Fruit fly (Drosophila melanogaster) whole organism, embryonic: ENCODE results near the gene Blm.

Source experiments
- Adf1 ChIP-seq: fragments of 200-800 bp; sonication (Bioruptor generic); IDR thresholded peaks from 2 replicates; pipeline ENCODE4 v1.3.6; 2022; ENCODE audit warnings: missing biosample characterization, missing genetic modification characterization
- B-H2 ChIP-seq: fragments of 200-800 bp; sonication (Bioruptor generic); optimal IDR thresholded peaks from 2 replicates; lab custom pipeline; 2018; ENCODE audit warnings: missing biosample characterization, mild to moderate bottlenecking, missing genetic modification characterization
- Blimp-1 ChIP-seq: fragments of 200-800 bp; sonication (Bioruptor generic); optimal IDR thresholded peaks from 3 replicates; lab custom pipeline; 2018; ENCODE audit warnings: missing biosample characterization, missing genetic modification characterization, mild to moderate bottlenecking, moderate library complexity, missing genetic modification reagents
- Bteb2 ChIP-seq: fragments of 200-800 bp; sonication (Bioruptor generic); optimal IDR thresholded peaks from 2 replicates; lab custom pipeline; 2016; ENCODE audit warnings: missing biosample characterization, missing genetic modification characterization
- CG11456 ChIP-seq: fragments of 200-800 bp; sonication (Bioruptor generic); IDR thresholded peaks from 3 replicates; pipeline ENCODE4 v1.3.6; 2022; ENCODE audit warnings: missing biosample characterization, missing genetic modification characterization
- CG17385 ChIP-seq: fragments of 200-800 bp; sonication (Bioruptor generic); optimal IDR thresholded peaks from 3 replicates; lab custom pipeline; 2018; ENCODE audit warnings: missing biosample characterization, mild to moderate bottlenecking, missing genetic modification characterization
- CG17568 ChIP-seq: fragments of 200-800 bp; sonication (Bioruptor generic); optimal IDR thresholded peaks from 2 replicates; lab custom pipeline; 2018; ENCODE audit warnings: missing biosample characterization, mild to moderate bottlenecking, missing genetic modification characterization, moderate library complexity
- CG17829 ChIP-seq: fragments of 200-800 bp; optimal IDR thresholded peaks from 2 replicates; lab custom pipeline; 2019; ENCODE audit warnings: missing biosample characterization, mild to moderate bottlenecking, missing genetic modification characterization, moderate library complexity
- CG18764 ChIP-seq: fragments of 200-800 bp; sonication (Bioruptor generic); optimal IDR thresholded peaks from 3 replicates; lab custom pipeline; 2016; ENCODE audit warnings: missing biosample characterization, missing genetic modification characterization
- CG30431 ChIP-seq: fragments of 200-800 bp; sonication (Bioruptor generic); optimal IDR thresholded peaks from 2 replicates; lab custom pipeline; 2017; ENCODE audit warnings: missing biosample characterization, missing genetic modification characterization
- CG31441 ChIP-seq: fragments of 200-800 bp; sonication (Bioruptor generic); IDR thresholded peaks from 2 replicates; pipeline ENCODE4 v1.3.6; 2022; ENCODE audit warnings: missing biosample characterization, missing genetic modification characterization
- CG3163 ChIP-seq: fragments of 200-800 bp; sonication (Bioruptor generic); optimal IDR thresholded peaks from 3 replicates; lab custom pipeline; 2016; ENCODE audit warnings: missing biosample characterization, missing genetic modification characterization
- CG32532 ChIP-seq: fragments of 200-800 bp; sonication (Bioruptor generic); IDR thresholded peaks from 2 replicates; pipeline ENCODE4 v1.3.6; 2022; ENCODE audit warnings: missing biosample characterization, missing genetic modification characterization
- CG4854 ChIP-seq: fragments of 200-800 bp; sonication (Bioruptor generic); optimal IDR thresholded peaks from 2 replicates; lab custom pipeline; 2016; ENCODE audit warnings: missing biosample characterization, missing genetic modification characterization, inconsistent platforms
- CG5245 ChIP-seq: fragments of 200-800 bp; sonication (Bioruptor generic); optimal IDR thresholded peaks from 3 replicates; lab custom pipeline; 2016; ENCODE audit warnings: missing biosample characterization, missing genetic modification characterization
- CG6689 ChIP-seq: fragments of 200-800 bp; sonication (Bioruptor generic); IDR thresholded peaks from 2 replicates; pipeline ENCODE4 v1.3.6; 2022; ENCODE audit warnings: missing biosample characterization, missing genetic modification characterization
- CG7556 ChIP-seq: fragments of 200-800 bp; sonication (Bioruptor generic); optimal IDR thresholded peaks from 2 replicates; lab custom pipeline; 2017; ENCODE audit warnings: missing biosample characterization, mild to moderate bottlenecking, missing genetic modification characterization
- CG7745 ChIP-seq: fragments of 200-800 bp; sonication (Bioruptor generic); optimal IDR thresholded peaks from 2 replicates; lab custom pipeline; 2018; ENCODE audit warnings: missing biosample characterization, mild to moderate bottlenecking, missing genetic modification characterization, moderate library complexity
- CG8290 ChIP-seq, 3 experiments: fragments of 200-800 bp; sonication (Bioruptor generic); optimal IDR thresholded peaks; 2 replicates each; lab custom pipeline; 2016 to 2019; ENCODE audit warnings: missing biosample characterization in 3 of 3, missing genetic modification characterization in 3 of 3, mild to moderate bottlenecking in 2 of 3, moderate library complexity in 1 of 3
- CG9727 ChIP-seq: fragments of 200-800 bp; sonication (Bioruptor generic); optimal IDR thresholded peaks from 3 replicates; lab custom pipeline; 2017; ENCODE audit warnings: missing biosample characterization, mild to moderate bottlenecking, missing genetic modification characterization
- CrebB ChIP-seq: fragments of 200-800 bp; sonication (Bioruptor generic); optimal IDR thresholded peaks from 3 replicates; lab custom pipeline; 2018; ENCODE audit warnings: missing biosample characterization, mild to moderate bottlenecking, missing genetic modification characterization
- D19A ChIP-seq: fragments of 200-800 bp; optimal IDR thresholded peaks from 3 replicates; lab custom pipeline; 2019; ENCODE audit warnings: missing biosample characterization, mild to moderate bottlenecking, missing genetic modification characterization, moderate library complexity
- Dp ChIP-seq: fragments of 200-800 bp; sonication (Bioruptor generic); optimal IDR thresholded peaks from 2 replicates; lab custom pipeline; 2018; ENCODE audit warnings: missing biosample characterization, mild to moderate bottlenecking, missing genetic modification characterization, moderate library complexity
- Elba2 ChIP-seq: fragments of 200-800 bp; sonication (Bioruptor generic); optimal IDR thresholded peaks from 3 replicates; lab custom pipeline; 2016; ENCODE audit warnings: missing biosample characterization, missing genetic modification characterization
- H2.0 ChIP-seq: fragments of 200-800 bp; sonication (Bioruptor generic); IDR thresholded peaks from 2 replicates; pipeline ENCODE4 v1.3.6; 2022; ENCODE audit warnings: missing biosample characterization, missing genetic modification characterization
- HHEX ChIP-seq: fragments of 200-800 bp; sonication (Bioruptor generic); optimal IDR thresholded peaks from 3 replicates; lab custom pipeline; 2017; ENCODE audit warnings: missing biosample characterization, mild to moderate bottlenecking, missing genetic modification characterization, missing genetic modification reagents
- HLHmδ ChIP-seq: fragments of 200-800 bp; sonication (Bioruptor generic); optimal IDR thresholded peaks from 2 replicates; lab custom pipeline; 2018; ENCODE audit warnings: missing biosample characterization, mild to moderate bottlenecking, missing genetic modification characterization, moderate library complexity
- Hmr ChIP-seq: fragments of 200-800 bp; sonication (Bioruptor generic); optimal IDR thresholded peaks from 3 replicates; lab custom pipeline; 2017; ENCODE audit warnings: mild to moderate bottlenecking, missing biosample characterization, missing genetic modification reagents, missing genetic modification characterization
- Med ChIP-seq: fragments of 200-800 bp; sonication (Bioruptor generic); peaks from one replicate; lab custom pipeline; 2016; ENCODE audit warnings: missing biosample characterization, missing genetic modification characterization, mild to moderate bottlenecking, inconsistent platforms, moderate library complexity
- Optix ChIP-seq: fragments of 200-800 bp; sonication (Bioruptor generic); IDR thresholded peaks from 3 replicates; pipeline ENCODE4 v1.3.6; 2022; ENCODE audit warnings: missing biosample characterization, missing genetic modification characterization
- Poxn ChIP-seq: fragments of 200-800 bp; sonication (Bioruptor generic); IDR thresholded peaks from 2 replicates; pipeline ENCODE4 v1.3.6; 2022; ENCODE audit warnings: missing biosample characterization, missing genetic modification characterization
- Rfx ChIP-seq: fragments of 200-800 bp; sonication (Bioruptor generic); IDR thresholded peaks from 2 replicates; pipeline ENCODE4 v1.3.6; 2022; ENCODE audit warnings: missing biosample characterization, missing genetic modification characterization
- Six4 ChIP-seq: fragments of 200-800 bp; sonication (Bioruptor generic); optimal IDR thresholded peaks from 2 replicates; lab custom pipeline; 2016; ENCODE audit warnings: missing biosample characterization, missing genetic modification characterization
- Sry-δ ChIP-seq: fragments of 200-800 bp; sonication (Bioruptor generic); optimal IDR thresholded peaks from 2 replicates; lab custom pipeline; 2016; ENCODE audit warnings: missing biosample characterization, missing genetic modification characterization
- Trl ChIP-seq, 3 experiments: fragments of >200 bp in 2 of 3; fragments of 200-800 bp in 1 of 3; sonication (Bioruptor generic) in 1 of 3; optimal IDR thresholded peaks; 2 replicates in 1 of 3; 3 replicates in 2 of 3; lab custom pipeline; 2016 to 2017; ENCODE audit warnings: missing biosample characterization in 1 of 3, missing genetic modification characterization in 1 of 3
- Usf ChIP-seq: fragments of 200-800 bp; sonication (Bioruptor generic); optimal IDR thresholded peaks from 2 replicates; lab custom pipeline; 2017; ENCODE audit warnings: missing genotype, missing biosample characterization, missing genetic modification characterization
- ase ChIP-seq: fragments of 200-800 bp; sonication (Bioruptor generic); IDR thresholded peaks from 3 replicates; pipeline ENCODE4 v1.3.6; 2022; ENCODE audit warnings: missing biosample characterization, missing genetic modification characterization
- dmrt11E ChIP-seq: fragments of 200-800 bp; sonication (Bioruptor generic); optimal IDR thresholded peaks from 3 replicates; lab custom pipeline; 2018; ENCODE audit warnings: missing biosample characterization, mild to moderate bottlenecking, missing genetic modification characterization, moderate library complexity
- fru ChIP-seq: fragments of >200 bp; optimal IDR thresholded peaks from 2 replicates; lab custom pipeline; 2017
- gcm ChIP-seq: fragments of 200-800 bp; sonication (Bioruptor generic); optimal IDR thresholded peaks from 2 replicates; lab custom pipeline; 2019; ENCODE audit warnings: missing biosample characterization, mild to moderate bottlenecking, missing genetic modification characterization, moderate library complexity
- grn ChIP-seq: fragments of 200-800 bp; sonication (Bioruptor generic); optimal IDR thresholded peaks from 3 replicates; lab custom pipeline; 2017; ENCODE audit warnings: missing biosample characterization, missing genetic modification characterization
- gsb-n ChIP-seq: fragments of 200-800 bp; sonication (Bioruptor generic); optimal IDR thresholded peaks from 3 replicates; lab custom pipeline; 2018; ENCODE audit warnings: missing biosample characterization, mild to moderate bottlenecking, missing genetic modification characterization
- mam ChIP-seq: fragments of 200-800 bp; sonication (Bioruptor generic); optimal IDR thresholded peaks from 3 replicates; lab custom pipeline; 2016; ENCODE audit warnings: missing biosample characterization, missing genetic modification characterization
- pan ChIP-seq, 4 experiments: fragments of >200 bp in 3 of 4; fragments of 200-800 bp in 1 of 4; sonication (Bioruptor generic) in 1 of 4; optimal IDR thresholded peaks in 3 of 4; IDR thresholded peaks in 1 of 4; 2 replicates each; pipeline versions ENCODE4 v1.3.6 to Lab custom; 2017 to 2022; ENCODE audit warnings: missing biosample characterization in 2 of 4, missing genetic modification characterization in 2 of 4, mixed read lengths in 1 of 4
- run ChIP-seq: fragments of 200-800 bp; sonication (Bioruptor generic); optimal IDR thresholded peaks from 3 replicates; lab custom pipeline; 2018; ENCODE audit warnings: missing biosample characterization, mild to moderate bottlenecking, missing genetic modification characterization
- salm ChIP-seq: fragments of 200-800 bp; sonication (Bioruptor generic); optimal IDR thresholded peaks from 2 replicates; lab custom pipeline; 2018; ENCODE audit warnings: missing biosample characterization, mild to moderate bottlenecking, missing genetic modification characterization
- sc ChIP-seq, 3 experiments: fragments of >200 bp in 2 of 3; fragments of 200-800 bp in 1 of 3; sonication (Bioruptor generic) in 1 of 3; optimal IDR thresholded peaks; 2 replicates in 2 of 3; 3 replicates in 1 of 3; lab custom pipeline; 2017; ENCODE audit warnings: mild to moderate bottlenecking in 1 of 3, missing biosample characterization in 1 of 3, missing genetic modification characterization in 1 of 3, missing genetic modification reagents in 1 of 3
- trem ChIP-seq: fragments of 200-800 bp; optimal IDR thresholded peaks from 3 replicates; lab custom pipeline; 2019; ENCODE audit warnings: missing biosample characterization, mild to moderate bottlenecking, missing genetic modification characterization, moderate library complexity
- usp ChIP-seq: fragments of >200 bp; optimal IDR thresholded peaks from 2 replicates; lab custom pipeline; 2017; ENCODE audit warnings: missing biosample characterization, missing genetic modification characterization
- yki ChIP-seq: fragments of >200 bp; optimal IDR thresholded peaks from 3 replicates; lab custom pipeline; 2018
- zf30C ChIP-seq: fragments of 200-800 bp; sonication (Bioruptor generic); optimal IDR thresholded peaks from 3 replicates; lab custom pipeline; 2018; ENCODE audit warnings: missing biosample characterization, mild to moderate bottlenecking, missing genetic modification characterization

Gene Blm

dm6 chr3R:11760669-11761387, 19.2 kb upstream of the Blm start (continued):
- TF ChIP-seq gcm (GFP tag; lab: Kevin White, UChicago) (peak; percentile 100), CG7745 (tag; lab: Kevin White, UChicago) (peak; percentile 96), CG17385 (GFP tag; lab: Kevin White, UChicago) (peak; percentile 100), HHEX (GFP tag; lab: Kevin White, UChicago) (peak; percentile 100), Hmr (GFP tag; lab: Kevin White, UChicago) (peak; percentile 100), run (peak; percentile 99), Poxn (GFP tag; lab: Robert Waterston, UW) (no peak), CG17568 (peak; percentile 100), CG6689 (GFP tag; lab: Robert Waterston, UW) (no peak), CG11456 (GFP tag; lab: Robert Waterston, UW) (no peak), D19A (peak; percentile 98), Bteb2 (GFP tag; lab: Kevin White, UChicago) (peak; percentile 100), sc (optimal IDR thresholded peaks at IDR 0.05; lab: Kevin White, UChicago) (no peak), sc (GFP tag; optimal IDR thresholded peaks at IDR 0.05; lab: Kevin White, UChicago) (peak; percentile 100), pan (optimal IDR thresholded peaks at IDR 0.05; lab: Kevin White, UChicago) (no peak), pan (GFP tag; optimal IDR thresholded peaks at IDR 0.05 in 1 of 2, IDR thresholded peaks at IDR 0.05 in 1 of 2) (no peak), CG9727 (peak; percentile 100), trem (tag; lab: Kevin White, UChicago) (peak; percentile 97), CG5245 (peak; percentile 100), Rfx (no peak), CG18764 (GFP tag; lab: Kevin White, UChicago) (peak; percentile 100), Usf (GFP tag; lab: Kevin White, UChicago) (peak; percentile 99), CrebB (tag; lab: Kevin White, UChicago) (peak; percentile 100), CG17829 (tag; lab: Kevin White, UChicago) (peak; percentile 100), CG31441 (GFP tag; lab: Robert Waterston, UW) (no peak), CG32532 (no peak), ase (no peak), salm (tag; lab: Kevin White, UChicago) (peak; percentile 99), gsb-n (tag; lab: Kevin White, UChicago) (peak; percentile 100), dmrt11E (tag; lab: Kevin White, UChicago) (peak; percentile 100), Optix (GFP tag; lab: Robert Waterston, UW) (no peak), CG30431 (peak; percentile 100), Sry-δ (GFP tag; lab: Kevin White, UChicago) (peak; percentile 90), Adf1 (GFP tag; lab: Robert Waterston, UW) (no peak), Six4 (GFP tag; lab: Kevin White, UChicago) (peak; percentile 100), fru (lab: Kevin White, UChicago) (no peak), grn (GFP tag; lab: Kevin White, UChicago) (peak; percentile 97), CG7556 (peak; percentile 100), usp (no peak)

dm6 chr3R:11759971-11760370, 18.4 kb upstream of the Blm start:
- TF ChIP-seq Elba2 (GFP tag; lab: Kevin White, UChicago) (peak; percentile 47), B-H2 (GFP tag; lab: Kevin White, UChicago) (peak; percentile 39), CG4854 (GFP tag; lab: Kevin White, UChicago) (no peak), Blimp-1 (peak; percentile 44), Trl (optimal IDR thresholded peaks at IDR 0.05; lab: Kevin White, UChicago) (peak; percentile 92 to 95), Trl (GFP tag; optimal IDR thresholded peaks at IDR 0.05; lab: Kevin White, UChicago) (no peak), CG3163 (peak; percentile 90), Dp (GFP tag; lab: Kevin White, UChicago) (peak; percentile 32), H2.0 (GFP tag; lab: Robert Waterston, UW) (no peak), HLHmδ (GFP tag; lab: Kevin White, UChicago) (peak; percentile 14), Med (peak; percentile 41), mam (GFP tag; lab: Kevin White, UChicago) (no peak), yki (lab: Kevin White, UChicago) (peak; percentile 82), zf30C (GFP tag; lab: Kevin White, UChicago) (peak; percentile 15), CG8290 (GFP tag; optimal IDR thresholded peaks at IDR 0.05; lab: Kevin White, UChicago) (no peak), CG8290 (tag; optimal IDR thresholded peaks at IDR 0.05; lab: Kevin White, UChicago) (peak in 1 of 2 experiments; percentile 25)
